Fruit fly (Drosophila melanogaster) whole organism, embryonic: Measurements from ENCODE around the gene mRpS18C.

ENCODE experiments used
- Bgb ChIP-seq: fragments of 200-800 bp; sonication (Bioruptor generic); IDR thresholded peaks from 2 replicates; pipeline ENCODE4 v1.3.6; 2022; ENCODE audit warnings: missing biosample characterization, missing genetic modification characterization; ENCODE audit not compliant: partially characterized antibody
- CG1024 ChIP-seq: fragments of 200-800 bp; sonication (Bioruptor generic); IDR thresholded peaks from 2 replicates; pipeline ENCODE4 v1.3.6; 2022; ENCODE audit warnings: missing biosample characterization, missing genetic modification characterization
- CG10267 ChIP-seq: fragments of 200-800 bp; sonication (Bioruptor generic); optimal IDR thresholded peaks from 2 replicates; lab custom pipeline; 2018; ENCODE audit warnings: missing biosample characterization, mild to moderate bottlenecking, missing genetic modification characterization, moderate library complexity
- CG10274 ChIP-seq: fragments of 200-800 bp; sonication (Bioruptor generic); optimal IDR thresholded peaks from 3 replicates; lab custom pipeline; 2017; ENCODE audit warnings: missing biosample characterization, mild to moderate bottlenecking, missing genetic modification characterization
- CG10959 ChIP-seq: fragments of 200-800 bp; sonication (Bioruptor generic); IDR thresholded peaks from 2 replicates; pipeline ENCODE4 v1.3.6; 2022; ENCODE audit warnings: missing biosample characterization, missing genetic modification characterization
- CG11456 ChIP-seq: fragments of 200-800 bp; sonication (Bioruptor generic); IDR thresholded peaks from 3 replicates; pipeline ENCODE4 v1.3.6; 2022; ENCODE audit warnings: missing biosample characterization, missing genetic modification characterization
- CG12219 ChIP-seq: fragments of 200-800 bp; sonication (Bioruptor generic); optimal IDR thresholded peaks from 3 replicates; lab custom pipeline; 2018; ENCODE audit warnings: missing biosample characterization, mild to moderate bottlenecking, missing genetic modification characterization
- CG12391 ChIP-seq: fragments of 200-800 bp; sonication (Bioruptor generic); optimal IDR thresholded peaks from 3 replicates; lab custom pipeline; 2018; ENCODE audit warnings: missing biosample characterization, mild to moderate bottlenecking, missing genetic modification characterization, moderate library complexity
- CG12744 ChIP-seq: fragments of 200-800 bp; sonication (Bioruptor generic); optimal IDR thresholded peaks from 2 replicates; lab custom pipeline; 2016; ENCODE audit warnings: missing biosample characterization, missing genetic modification characterization
- CG15269 ChIP-seq: fragments of 200-800 bp; sonication (Bioruptor generic); optimal IDR thresholded peaks from 2 replicates; lab custom pipeline; 2018; ENCODE audit warnings: missing biosample characterization, mild to moderate bottlenecking, missing genetic modification characterization, moderate library complexity
- CG16863 ChIP-seq: fragments of 200-800 bp; sonication (Bioruptor generic); optimal IDR thresholded peaks from 3 replicates; lab custom pipeline; 2016; ENCODE audit warnings: missing biosample characterization, missing genetic modification characterization
- CG17361 ChIP-seq: fragments of 200-800 bp; sonication (Bioruptor generic); IDR thresholded peaks from 3 replicates; pipeline ENCODE4 v1.3.6; 2022; ENCODE audit warnings: missing biosample characterization, missing genetic modification characterization
- CG18011 ChIP-seq: fragments of 200-800 bp; sonication (Bioruptor generic); optimal IDR thresholded peaks from 2 replicates; lab custom pipeline; 2017; ENCODE audit warnings: missing biosample characterization, missing genetic modification characterization, mild to moderate bottlenecking, moderate library complexity, missing genotype
- CG18764 ChIP-seq: fragments of 200-800 bp; sonication (Bioruptor generic); optimal IDR thresholded peaks from 3 replicates; lab custom pipeline; 2016; ENCODE audit warnings: missing biosample characterization, missing genetic modification characterization
- CG2202 ChIP-seq: fragments of 200-800 bp; sonication (Bioruptor generic); optimal IDR thresholded peaks from 2 replicates; lab custom pipeline; 2018; ENCODE audit warnings: missing biosample characterization, mild to moderate bottlenecking, missing genetic modification characterization
- CG3281 ChIP-seq: fragments of 200-800 bp; sonication (Bioruptor generic); optimal IDR thresholded peaks from 3 replicates; lab custom pipeline; 2017; ENCODE audit warnings: missing biosample characterization, mild to moderate bottlenecking, missing genetic modification characterization
- CG34422 ChIP-seq: fragments of 200-800 bp; sonication (Bioruptor generic); IDR thresholded peaks from 3 replicates; pipeline ENCODE4 v1.3.6; 2022; ENCODE audit warnings: missing biosample characterization, missing genetic modification characterization
- CG3726 ChIP-seq: fragments of 200-800 bp; sonication (Bioruptor generic); IDR thresholded peaks from 3 replicates; pipeline ENCODE4, ENCODE4 v1.3.6; 2022; ENCODE audit warnings: missing biosample characterization, missing genetic modification characterization
- CG4854 ChIP-seq: fragments of 200-800 bp; sonication (Bioruptor generic); optimal IDR thresholded peaks from 2 replicates; lab custom pipeline; 2016; ENCODE audit warnings: missing biosample characterization, missing genetic modification characterization, inconsistent platforms
- CG6175 ChIP-seq: fragments of 200-800 bp; sonication (Bioruptor generic); IDR thresholded peaks from 3 replicates; pipeline ENCODE4 v1.3.6; 2022; ENCODE audit warnings: missing biosample characterization, missing genetic modification characterization
- CG6654 ChIP-seq: fragments of 200-800 bp; sonication (Bioruptor generic); optimal IDR thresholded peaks from 2 replicates; lab custom pipeline; 2017; ENCODE audit warnings: missing biosample characterization, mild to moderate bottlenecking, missing genetic modification characterization
- CG6765 ChIP-seq: fragments of 200-800 bp; sonication (Bioruptor generic); optimal IDR thresholded peaks from 3 replicates; lab custom pipeline; 2017; ENCODE audit warnings: missing biosample characterization, mild to moderate bottlenecking, missing genetic modification characterization
- CG7987 ChIP-seq: fragments of 200-800 bp; sonication (Bioruptor generic); optimal IDR thresholded peaks from 2 replicates; lab custom pipeline; 2018; ENCODE audit warnings: missing biosample characterization, mild to moderate bottlenecking, missing genetic modification characterization, moderate library complexity
- CG9797 ChIP-seq: fragments of 200-800 bp; sonication (Bioruptor generic); optimal IDR thresholded peaks from 3 replicates; lab custom pipeline; 2018; ENCODE audit warnings: missing biosample characterization, mild to moderate bottlenecking, missing genetic modification characterization
- CHES-1-like ChIP-seq: fragments of 200-800 bp; sonication (Bioruptor generic); optimal IDR thresholded peaks from 2 replicates; lab custom pipeline; 2016; ENCODE audit warnings: missing biosample characterization, missing genetic modification characterization
- D ChIP-seq, 2 experiments: fragments of 200-800 bp in 1 of 2; fragments of >200 bp in 1 of 2; sonication (Bioruptor generic) in 1 of 2; optimal IDR thresholded peaks; 2 replicates in 1 of 2; 3 replicates in 1 of 2; lab custom pipeline; 2017; ENCODE audit warnings: mild to moderate bottlenecking in 1 of 2, missing biosample characterization in 1 of 2, missing genetic modification characterization in 1 of 2, missing genetic modification reagents in 1 of 2
- Doc2 ChIP-seq: fragments of 200-800 bp; sonication (Bioruptor generic); IDR thresholded peaks from 2 replicates; pipeline ENCODE4 v1.3.6; 2022; ENCODE audit warnings: missing biosample characterization, missing genetic modification characterization
- Dref ChIP-seq: fragments of 200-800 bp; sonication (Bioruptor generic); IDR thresholded peaks from 2 replicates; pipeline ENCODE4 v1.3.6; 2022; ENCODE audit warnings: missing biosample characterization, missing genetic modification characterization
- Ets65A ChIP-seq: fragments of 200-800 bp; sonication (Bioruptor generic); peaks from one replicate; lab custom pipeline; 2016; ENCODE audit warnings: missing biosample characterization, missing genetic modification characterization
- Fer1 ChIP-seq: fragments of 200-800 bp; sonication (Bioruptor generic); optimal IDR thresholded peaks from 2 replicates; lab custom pipeline; 2017; ENCODE audit warnings: missing biosample characterization, mild to moderate bottlenecking, missing genetic modification characterization
- MESR4 ChIP-seq: fragments of 200-800 bp; sonication (Bioruptor generic); optimal IDR thresholded peaks from 2 replicates; lab custom pipeline; 2018; ENCODE audit warnings: missing biosample characterization, mild to moderate bottlenecking, missing genetic modification characterization, moderate library complexity
- NK7.1 ChIP-seq: fragments of 200-800 bp; sonication (Bioruptor generic); optimal IDR thresholded peaks from 3 replicates; lab custom pipeline; 2016; ENCODE audit warnings: missing biosample characterization, missing genetic modification characterization
- Opbp ChIP-seq: fragments of 200-800 bp; sonication (Bioruptor generic); IDR thresholded peaks from 3 replicates; pipeline ENCODE4 v1.3.6; 2022; ENCODE audit warnings: missing biosample characterization, missing genetic modification characterization; ENCODE audit not compliant: partially characterized antibody
- Rx ChIP-seq: fragments of 200-800 bp; sonication (Bioruptor generic); IDR thresholded peaks from 2 replicates; pipeline ENCODE4 v1.3.6; 2022; ENCODE audit warnings: missing biosample characterization, missing genetic modification characterization
- ara ChIP-seq: fragments of 200-800 bp; sonication (Bioruptor generic); IDR thresholded peaks from 2 replicates; pipeline ENCODE4 v1.3.6; 2022; ENCODE audit warnings: missing biosample characterization, missing genetic modification characterization
- ato ChIP-seq: fragments of 200-800 bp; sonication (Bioruptor generic); IDR thresholded peaks from 2 replicates; pipeline ENCODE4 v1.3.6; 2022; ENCODE audit warnings: missing biosample characterization, missing genetic modification characterization; ENCODE audit not compliant: partially characterized antibody
- btn ChIP-seq: fragments of 200-800 bp; sonication (Bioruptor generic); optimal IDR thresholded peaks from 2 replicates; lab custom pipeline; 2016; ENCODE audit warnings: missing biosample characterization, missing genetic modification characterization
- cas ChIP-seq: fragments of 200-800 bp; sonication (Bioruptor generic); IDR thresholded peaks from 2 replicates; pipeline ENCODE4 v1.3.6; 2022; ENCODE audit warnings: missing biosample characterization, missing genetic modification characterization
- danr ChIP-seq: fragments of 200-800 bp; sonication (Bioruptor generic); IDR thresholded peaks from 2 replicates; pipeline ENCODE4 v1.3.6; 2022; ENCODE audit warnings: missing biosample characterization, missing genetic modification characterization
- hkb ChIP-seq, 2 experiments: fragments of 200-800 bp in 1 of 2; fragments of >200 bp in 1 of 2; sonication (Bioruptor generic) in 1 of 2; IDR thresholded peaks in 1 of 2; optimal IDR thresholded peaks in 1 of 2; 2 replicates each; pipeline versions ENCODE4 v1.3.6 to Lab custom; 2017 to 2022; ENCODE audit warnings: missing biosample characterization in 1 of 2, missing genetic modification characterization in 1 of 2
- lilli ChIP-seq: fragments of 200-800 bp; sonication (Bioruptor generic); optimal IDR thresholded peaks from 3 replicates; lab custom pipeline; 2016; ENCODE audit warnings: missing biosample characterization, missing genetic modification characterization
- luna ChIP-seq: fragments of 200-800 bp; sonication (Bioruptor generic); optimal IDR thresholded peaks from 2 replicates; lab custom pipeline; 2016; ENCODE audit warnings: missing biosample characterization, missing genetic modification characterization
- otp ChIP-seq: fragments of 200-800 bp; sonication (Bioruptor generic); IDR thresholded peaks from 3 replicates; pipeline ENCODE4, ENCODE4 v1.3.6; 2022; ENCODE audit warnings: missing biosample characterization, missing genetic modification characterization
- pfk ChIP-seq: fragments of 200-800 bp; sonication (Bioruptor generic); optimal IDR thresholded peaks from 2 replicates; lab custom pipeline; 2018; ENCODE audit warnings: missing biosample characterization, mild to moderate bottlenecking, missing genetic modification characterization, moderate library complexity
- prd ChIP-seq, 3 experiments: fragments of >200 bp in 2 of 3; fragments of 200-800 bp in 1 of 3; sonication (Bioruptor generic) in 1 of 3; optimal IDR thresholded peaks in 2 of 3; IDR thresholded peaks in 1 of 3; 2 replicates in 2 of 3; 3 replicates in 1 of 3; pipeline versions ENCODE4 v1.3.6 to Lab custom; 2017 to 2022; ENCODE audit warnings: missing biosample characterization in 1 of 3, missing genetic modification characterization in 1 of 3
- schlank ChIP-seq: fragments of 200-800 bp; sonication (Bioruptor generic); optimal IDR thresholded peaks from 2 replicates; lab custom pipeline; 2018; ENCODE audit warnings: missing biosample characterization, mild to moderate bottlenecking, missing genetic modification characterization
- sim ChIP-seq: fragments of 200-800 bp; sonication (Bioruptor generic); IDR thresholded peaks from 2 replicates; pipeline ENCODE4 v1.3.6; 2022; ENCODE audit warnings: missing biosample characterization, missing genetic modification characterization
- wdn ChIP-seq: fragments of 200-800 bp; sonication (Bioruptor generic); IDR thresholded peaks from 2 replicates; pipeline ENCODE4 v1.3.6; 2022; ENCODE audit warnings: missing biosample characterization, missing genetic modification characterization
- yki ChIP-seq: fragments of >200 bp; optimal IDR thresholded peaks from 3 replicates; lab custom pipeline; 2018
- zfh1 ChIP-seq: fragments of 200-800 bp; sonication (Bioruptor generic); IDR thresholded peaks from 3 replicates; pipeline ENCODE4 v1.3.6; 2022; ENCODE audit warnings: missing biosample characterization, missing genetic modification characterization

Gene mRpS18C

dm6 chr3R:30413795-30414194, 10.0 kb upstream of the mRpS18C start (continued):
- TF ChIP-seq D (optimal IDR thresholded peaks at IDR 0.05; lab: Kevin White, UChicago) (no peak), D (GFP tag; optimal IDR thresholded peaks at IDR 0.05; lab: Kevin White, UChicago) (peak; percentile 59), luna (GFP tag; lab: Kevin White, UChicago) (no peak), Opbp (GFP tag; lab: Robert Waterston, UW) (no peak), ara (GFP tag; lab: Robert Waterston, UW) (peak; percentile 81), CG3281 (no peak), CG6765 (GFP tag; lab: Kevin White, UChicago) (no peak), pfk (GFP tag; lab: Kevin White, UChicago) (no peak), schlank (tag; lab: Kevin White, UChicago) (no peak), zfh1 (GFP tag; lab: Robert Waterston, UW) (peak; percentile 74), CG11456 (GFP tag; lab: Robert Waterston, UW) (peak; percentile 61; the same call in 1 of the 3 replicates), ato (GFP tag; lab: Robert Waterston, UW) (no peak), CG10267 (tag; lab: Kevin White, UChicago) (peak; percentile 46), CG18011 (no peak), CHES-1-like (no peak), CG16863 (GFP tag; lab: Kevin White, UChicago) (peak; percentile 45), prd (optimal IDR thresholded peaks at IDR 0.05; lab: Kevin White, UChicago) (no peak), prd (GFP tag; IDR thresholded peaks at IDR 0.05; lab: Robert Waterston, UW) (no peak; the same call in 1 of the 3 replicates), CG4854 (GFP tag; lab: Kevin White, UChicago) (no peak), Doc2 (no peak), yki (no peak), btn (peak; percentile 35), Fer1 (GFP tag; lab: Kevin White, UChicago) (peak; percentile 30), CG9797 (no peak), CG34422 (peak; percentile 55; the same call in 1 of the 3 replicates), CG17361 (GFP tag; lab: Robert Waterston, UW) (peak; percentile 50; the same call in 2 of the 3 replicates), danr (GFP tag; lab: Robert Waterston, UW) (0 out of 2 replicates have a peak, but pooled peaks have one; percentile 16), CG3726 (GFP tag; lab: Robert Waterston, UW) (0 out of 3 replicates have a peak, but pooled peaks have one; percentile 20), Rx (no peak), CG18764 (peak; percentile 44), Bgb (GFP tag; lab: Robert Waterston, UW) (no peak), CG6654 (GFP tag; lab: Kevin White, UChicago) (peak; percentile 36), otp (GFP tag; lab: Robert Waterston, UW) (peak; percentile 71; the same call in 2 of the 3 replicates), Ets65A (GFP tag; lab: Kevin White, UChicago) (no peak), CG2202 (tag; lab: Kevin White, UChicago) (peak; percentile 31), CG1024 (GFP tag; lab: Robert Waterston, UW) (peak; percentile 48), hkb (optimal IDR thresholded peaks at IDR 0.05; lab: Kevin White, UChicago) (no peak), hkb (GFP tag; IDR thresholded peaks at IDR 0.05; lab: Robert Waterston, UW) (peak; percentile 74), CG12744 (GFP tag; lab: Kevin White, UChicago) (no peak), sim (no peak), CG6175 (GFP tag; lab: Robert Waterston, UW) (no peak), Dref (GFP tag; lab: Robert Waterston, UW) (no peak), MESR4 (no peak), CG7987 (no peak), CG10959 (GFP tag; lab: Robert Waterston, UW) (peak; percentile 32; the same call in 1 of the 2 replicates), CG15269 (tag; lab: Kevin White, UChicago) (peak; percentile 47), CG12391 (tag; lab: Kevin White, UChicago) (peak; percentile 59), lilli (GFP tag; lab: Kevin White, UChicago) (no peak), CG12219 (GFP tag; lab: Kevin White, UChicago) (peak; percentile 54), NK7.1 (GFP tag; lab: Kevin White, UChicago) (no peak), cas (GFP tag; lab: Robert Waterston, UW) (no peak), CG10274 (GFP tag; lab: Kevin White, UChicago) (no peak), wdn (GFP tag; lab: Robert Waterston, UW) (no peak)
